Worm (Caenorhabditis elegans): ENCODE data around the gene rev-3.

- no peak for TF ChIP-seq med-1 (GFP tag; optimal IDR thresholded peaks at IDR 0.05; ENCODE audit: insufficient read depth)
- no peak for TF ChIP-seq flt-1 (GFP tag; IDR thresholded peaks at IDR 0.05)
- TF ChIP-seq klf-2 (GFP tag; conservative IDR thresholded peaks at IDR 0.05): no peak
Measured at ce11 chrIII:5824450-5824972, 34.1 kb upstream of the rev-3 start.

Measured in whole organism, midembryonic.